Worm (Caenorhabditis elegans) whole organism, L1 larva: ENCODE data around the gene C04C11.25.

Source experiments
- C16A3.4 ChIP-seq: fragments of 150-350 bp; optimal IDR thresholded peaks from 2 replicates; lab custom pipeline; 2014; ENCODE audit warnings: missing biosample characterization, missing genetic modification characterization
- F16B12.6 ChIP-seq: fragments of 150-350 bp; optimal IDR thresholded peaks from 2 replicates; lab custom pipeline; 2014; ENCODE audit warnings: missing biosample characterization, missing genetic modification characterization
- Y116A8C.19 ChIP-seq: sonication (generic microtip); optimal IDR thresholded peaks from 2 replicates; lab custom pipeline; 2016; ENCODE audit warnings: missing compliant biosample characterization, missing genetic modification characterization, borderline replicate concordance
- alr-1 ChIP-seq: fragments of 200-800 bp; sonication (Bioruptor generic); optimal IDR thresholded peaks from 2 replicates; lab custom pipeline; 2018; ENCODE audit warnings: borderline replicate concordance, mild to moderate bottlenecking, missing genetic modification characterization, missing compliant biosample characterization
- aly-2 ChIP-seq: fragments of 150-350 bp; optimal IDR thresholded peaks from 2 replicates; lab custom pipeline; 2014; ENCODE audit warnings: missing biosample characterization, missing genetic modification characterization
- blmp-1 ChIP-seq: fragments of 150-350 bp; optimal IDR thresholded peaks from 2 replicates; lab custom pipeline; 2014; ENCODE audit warnings: missing biosample characterization, missing genetic modification characterization
- ceh-82 ChIP-seq, 3 experiments: fragments of 150-350 bp in 1 of 3; sonication (generic microtip) in 2 of 3; optimal IDR thresholded peaks; 2 replicates each; lab custom pipeline; 2014 to 2017; ENCODE audit warnings: missing biosample characterization in 3 of 3, missing genetic modification characterization in 3 of 3
- dpl-1 ChIP-seq, 3 experiments: fragments of 150-350 bp in 2 of 3; sonication (generic microtip) in 1 of 3; optimal IDR thresholded peaks; 2 replicates each; lab custom pipeline; 2014 to 2017; ENCODE audit warnings: missing biosample characterization in 3 of 3, missing genetic modification characterization in 3 of 3, missing genetic modification reagents in 3 of 3
- dsc-1 ChIP-seq: sonication (generic microtip); optimal IDR thresholded peaks from 2 replicates; lab custom pipeline; 2016; ENCODE audit warnings: mild to moderate bottlenecking, missing genetic modification characterization, missing compliant biosample characterization
- elt-2 ChIP-seq: sonication (generic microtip); optimal IDR thresholded peaks from 2 replicates; lab custom pipeline; 2016; ENCODE audit warnings: missing genetic modification characterization, mild to moderate bottlenecking, inconsistent platforms, missing compliant biosample characterization, missing genetic modification reagents
- elt-3 ChIP-seq, 6 experiments: fragments of 150-350 bp in 1 of 6; sonication (generic microtip); optimal IDR thresholded peaks; 2 replicates each; lab custom pipeline; 2017 to 2018; ENCODE audit warnings: missing biosample characterization in 6 of 6, missing genetic modification characterization in 6 of 6, inconsistent platforms in 1 of 6
- fkh-10 ChIP-seq: sonication (generic microtip); optimal IDR thresholded peaks from 2 replicates; lab custom pipeline; 2017; ENCODE audit warnings: missing biosample characterization, missing genetic modification reagents, missing genetic modification characterization
- fos-1 ChIP-seq: fragments of 150-350 bp; optimal IDR thresholded peaks from 2 replicates; lab custom pipeline; 2014; ENCODE audit warnings: missing biosample characterization, missing genetic modification characterization
- grh-1 ChIP-seq: fragments of 200-800 bp; sonication (Bioruptor generic); IDR thresholded peaks from 2 replicates; pipeline ENCODE4 v1.3.6; 2022; ENCODE audit warnings: missing genetic modification reagents, missing genetic modification characterization, missing compliant biosample characterization
- hlh-17 ChIP-seq: fragments of 200-800 bp; sonication (Bioruptor generic); optimal IDR thresholded peaks from 2 replicates; lab custom pipeline; 2018; ENCODE audit warnings: missing genetic modification characterization, mild to moderate bottlenecking, missing compliant biosample characterization, moderate library complexity, borderline replicate concordance
- irx-1 ChIP-seq: sonication (generic microtip); optimal IDR thresholded peaks from 2 replicates; lab custom pipeline; 2016; ENCODE audit warnings: missing genetic modification characterization, missing compliant biosample characterization
- jun-1 ChIP-seq: fragments of 150-350 bp; optimal IDR thresholded peaks from 2 replicates; lab custom pipeline; 2014; ENCODE audit warnings: missing biosample characterization, missing genetic modification reagents, missing genetic modification characterization
- lin-13 ChIP-seq: fragments of 150-350 bp; optimal IDR thresholded peaks from 2 replicates; lab custom pipeline; 2014; ENCODE audit warnings: missing biosample characterization, missing genetic modification reagents, missing genetic modification characterization
- lin-14 ChIP-seq: fragments of 200-800 bp; sonication (Bioruptor generic); optimal IDR thresholded peaks from 2 replicates; lab custom pipeline; 2018; ENCODE audit warnings: mild to moderate bottlenecking, missing genetic modification characterization, moderate library complexity, missing compliant biosample characterization
- lin-35 ChIP-seq, 2 experiments: fragments of 150-350 bp; optimal IDR thresholded peaks; 2 replicates each; lab custom pipeline; 2014; ENCODE audit warnings: missing biosample characterization in 2 of 2, missing genetic modification characterization in 2 of 2, missing genetic modification reagents in 2 of 2
- lin-39 ChIP-seq: fragments of 150-350 bp; optimal IDR thresholded peaks from 2 replicates; lab custom pipeline; 2014; ENCODE audit warnings: missing biosample characterization, missing genetic modification reagents, missing genetic modification characterization
- lsy-2 ChIP-seq, 2 experiments: fragments of 150-350 bp; optimal IDR thresholded peaks; 2 replicates each; lab custom pipeline; 2014; ENCODE audit warnings: missing biosample characterization in 2 of 2, missing genetic modification characterization in 2 of 2
- mab-9 ChIP-seq: fragments of 200-800 bp; sonication (Bioruptor generic); IDR thresholded peaks from 2 replicates; pipeline ENCODE4 v1.3.6; 2022; ENCODE audit warnings: missing genetic modification reagents, missing genetic modification characterization, missing compliant biosample characterization
- mdl-1 ChIP-seq, 2 experiments: fragments of 150-350 bp; optimal IDR thresholded peaks; 2 replicates each; lab custom pipeline; 2014 to 2017; ENCODE audit warnings: missing biosample characterization in 2 of 2, missing genetic modification characterization in 2 of 2, inconsistent platforms in 1 of 2
- mef-2 ChIP-seq: fragments of 150-350 bp; optimal IDR thresholded peaks from 2 replicates; lab custom pipeline; 2014; ENCODE audit warnings: missing biosample characterization, missing genetic modification characterization
- nhr-11 ChIP-seq: fragments of 150-350 bp; optimal IDR thresholded peaks from 2 replicates; lab custom pipeline; 2014; ENCODE audit warnings: missing biosample characterization, missing genetic modification characterization
- nhr-12 ChIP-seq: sonication (generic microtip); optimal IDR thresholded peaks from 2 replicates; lab custom pipeline; 2017; ENCODE audit warnings: missing biosample characterization, missing genetic modification characterization
- nhr-19 ChIP-seq: fragments of 200-800 bp; sonication (Bioruptor generic); conservative IDR thresholded peaks from 2 replicates; pipeline ENCODE4 v1.3.6; 2022; ENCODE audit warnings: missing genetic modification characterization, missing compliant biosample characterization
- nhr-20 ChIP-seq: sonication (generic microtip); optimal IDR thresholded peaks from 2 replicates; lab custom pipeline; 2016; ENCODE audit warnings: mild to moderate bottlenecking, missing genetic modification characterization, missing compliant biosample characterization
- nhr-28 ChIP-seq: fragments of 150-350 bp; optimal IDR thresholded peaks from 2 replicates; lab custom pipeline; 2014; ENCODE audit warnings: missing biosample characterization, missing genetic modification characterization
- nhr-47 ChIP-seq: sonication (generic microtip); optimal IDR thresholded peaks from 2 replicates; lab custom pipeline; 2016; ENCODE audit warnings: mild to moderate bottlenecking, missing genetic modification characterization, moderate library complexity, missing compliant biosample characterization
- nhr-71 ChIP-seq: sonication (generic microtip); optimal IDR thresholded peaks from 2 replicates; lab custom pipeline; 2016; ENCODE audit warnings: mild to moderate bottlenecking, missing genetic modification characterization, moderate library complexity, missing compliant biosample characterization
- nhr-84 ChIP-seq: sonication (generic microtip); optimal IDR thresholded peaks from 2 replicates; lab custom pipeline; 2017; ENCODE audit warnings: missing biosample characterization, missing genetic modification characterization
- nhr-85 ChIP-seq: sonication (generic microtip); peaks from one replicate; lab custom pipeline; 2016; ENCODE audit warnings: missing genetic modification characterization, inconsistent platforms, missing compliant biosample characterization
- nhr-90 ChIP-seq: sonication (generic microtip); optimal IDR thresholded peaks from 2 replicates; lab custom pipeline; 2016; ENCODE audit warnings: mild to moderate bottlenecking, missing genetic modification characterization, missing compliant biosample characterization; ENCODE audit not compliant: poor library complexity
- pag-3 ChIP-seq: sonication (generic microtip); optimal IDR thresholded peaks from 2 replicates; lab custom pipeline; 2017; ENCODE audit warnings: missing genetic modification characterization, mild to moderate bottlenecking, missing compliant biosample characterization, antibody characterized with exemption, borderline replicate concordance; ENCODE audit not compliant: insufficient read depth
- pax-3 ChIP-seq: fragments of 200-800 bp; sonication (Bioruptor generic); optimal IDR thresholded peaks from 2 replicates; lab custom pipeline; 2018; ENCODE audit warnings: mild to moderate bottlenecking, missing genetic modification characterization, moderate library complexity, missing compliant biosample characterization
- rnt-1 ChIP-seq: sonication (generic microtip); optimal IDR thresholded peaks from 2 replicates; lab custom pipeline; 2016; ENCODE audit warnings: mild to moderate bottlenecking, missing genetic modification characterization, moderate library complexity, missing compliant biosample characterization
- skn-1 ChIP-seq: fragments of 150-350 bp; optimal IDR thresholded peaks from 2 replicates; lab custom pipeline; 2014; ENCODE audit warnings: missing biosample characterization, missing genetic modification characterization
- snu-23 ChIP-seq: sonication (generic microtip); optimal IDR thresholded peaks from 2 replicates; lab custom pipeline; 2016; ENCODE audit warnings: missing genetic modification characterization, missing compliant biosample characterization
- swsn-7 ChIP-seq: sonication (generic microtip); optimal IDR thresholded peaks from 2 replicates; lab custom pipeline; 2016; ENCODE audit warnings: missing genetic modification characterization, missing compliant biosample characterization
- tbx-2 ChIP-seq: sonication (generic microtip); optimal IDR thresholded peaks from 2 replicates; lab custom pipeline; 2016; ENCODE audit warnings: missing genetic modification characterization, missing compliant biosample characterization
- unc-130 ChIP-seq: fragments of 150-350 bp; optimal IDR thresholded peaks from 2 replicates; lab custom pipeline; 2017; ENCODE audit warnings: missing biosample characterization, missing genetic modification characterization, inconsistent platforms
- vab-15 ChIP-seq: sonication (generic microtip); optimal IDR thresholded peaks from 2 replicates; lab custom pipeline; 2017; ENCODE audit warnings: missing genotype, mild to moderate bottlenecking, missing genetic modification characterization, missing compliant biosample characterization
- zip-4 ChIP-seq: fragments of 200-800 bp; sonication (Bioruptor generic); optimal IDR thresholded peaks from 2 replicates; lab custom pipeline; 2018; ENCODE audit warnings: mild to moderate bottlenecking, missing genetic modification characterization, moderate library complexity, missing compliant biosample characterization
- ztf-11 ChIP-seq, 2 experiments: sonication (generic microtip); optimal IDR thresholded peaks; 2 replicates each; lab custom pipeline; 2016 to 2017; ENCODE audit warnings: missing genetic modification characterization in 2 of 2, missing biosample characterization in 1 of 2, missing compliant biosample characterization in 1 of 2
- ztf-4 ChIP-seq: fragments of 150-350 bp; optimal IDR thresholded peaks from 2 replicates; lab custom pipeline; 2014; ENCODE audit warnings: missing biosample characterization, missing genetic modification characterization

The C04C11.25 gene

DNA sequence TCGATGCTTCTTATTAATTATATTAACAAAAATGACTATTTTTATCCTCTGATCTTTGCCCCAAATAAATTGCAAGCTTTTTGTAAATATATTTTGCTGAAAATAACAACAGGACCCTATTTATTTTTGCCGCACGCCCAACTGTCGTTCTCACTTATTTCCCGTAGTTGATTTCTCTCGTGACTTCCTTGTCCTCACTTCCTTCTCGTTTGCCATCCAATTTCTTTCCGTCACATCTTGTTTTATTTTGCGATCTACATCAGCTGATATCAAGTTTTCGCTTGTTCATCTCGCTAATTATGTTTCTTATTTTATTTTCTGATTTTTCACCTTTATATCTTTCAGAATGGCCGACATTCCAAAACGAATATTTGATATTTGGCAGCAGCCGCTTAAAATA, 40.0 kb downstream of the C04C11.25 start, which contains the start of gene F48F7.5:
Gene F48F7.5, plus strand, starts transcription at position 340 of the 400 bp plus-strand sequence.
- peak; percentile 28 for TF ChIP-seq nhr-47 (tag; lab: Kevin White, UChicago)
- TF ChIP-seq ztf-4 (tag; lab: Kevin White, UChicago) = peak; percentile 44
- TF ChIP-seq lin-35 (GFP tag; optimal IDR thresholded peaks at IDR 0.05; lab: Kevin White, UChicago) = peak; percentile 9 to 45
- peak; percentile 13 for TF ChIP-seq irx-1
- TF ChIP-seq dsc-1 = peak; percentile 27
- TF ChIP-seq lin-39 (tag; lab: Kevin White, UChicago) = no peak
- peak; percentile 19 to 29 for TF ChIP-seq lsy-2 (tag; optimal IDR thresholded peaks at IDR 0.05; lab: Kevin White, UChicago)
- TF ChIP-seq fkh-10 (GFP tag; lab: Kevin White, UChicago) = no peak
- TF ChIP-seq ceh-82 (tag; optimal IDR thresholded peaks at IDR 0.05; lab: Kevin White, UChicago) = no peak
- peak; percentile 72 for TF ChIP-seq snu-23 (GFP tag; lab: Kevin White, UChicago)
- TF ChIP-seq nhr-71 (tag; lab: Kevin White, UChicago) = peak; percentile 82
- no peak for TF ChIP-seq grh-1 (GFP tag; lab: Robert Waterston, UW)
- peak in 2 of 6 experiments; percentile 60 to 75 for TF ChIP-seq elt-3 (tag; optimal IDR thresholded peaks at IDR 0.05; lab: Kevin White, UChicago)
- peak; percentile 96 for TF ChIP-seq pag-3 (tag; lab: Kevin White, UChicago)
- peak; percentile 38 for TF ChIP-seq vab-15 (tag; lab: Kevin White, UChicago)
- TF ChIP-seq nhr-84 = no peak
- peak; percentile 31 for TF ChIP-seq mef-2
- peak; percentile 64 for TF ChIP-seq tbx-2
- TF ChIP-seq nhr-20 (tag; lab: Kevin White, UChicago) = peak; percentile 81
- TF ChIP-seq nhr-85 (tag; lab: Kevin White, UChicago) = peak; percentile 90
- TF ChIP-seq F16B12.6 (tag; lab: Kevin White, UChicago) = no peak
- TF ChIP-seq C16A3.4 = peak; percentile 32
- TF ChIP-seq skn-1 (tag; lab: Kevin White, UChicago) = peak; percentile 7
- TF ChIP-seq nhr-19 (GFP tag; lab: Robert Waterston, UW) = peak; percentile 50
- no peak for TF ChIP-seq hlh-17 (GFP tag; lab: Kevin White, UChicago)
- TF ChIP-seq rnt-1 (tag; lab: Kevin White, UChicago) = peak; percentile 50
- TF ChIP-seq unc-130 (tag; lab: Kevin White, UChicago) = peak; percentile 70
- no peak for TF ChIP-seq nhr-11 (tag; lab: Kevin White, UChicago)
- TF ChIP-seq mdl-1 (tag; optimal IDR thresholded peaks at IDR 0.05; lab: Kevin White, UChicago) = peak in 1 of 2 experiments; percentile 56
- no peak for TF ChIP-seq alr-1 (tag; lab: Kevin White, UChicago)
- TF ChIP-seq blmp-1 (tag; lab: Kevin White, UChicago) = peak; percentile 97
- TF ChIP-seq swsn-7 (tag; lab: Kevin White, UChicago) = peak; percentile 37
- peak; percentile 92 for TF ChIP-seq lin-14 (GFP tag; lab: Kevin White, UChicago)

DNA sequence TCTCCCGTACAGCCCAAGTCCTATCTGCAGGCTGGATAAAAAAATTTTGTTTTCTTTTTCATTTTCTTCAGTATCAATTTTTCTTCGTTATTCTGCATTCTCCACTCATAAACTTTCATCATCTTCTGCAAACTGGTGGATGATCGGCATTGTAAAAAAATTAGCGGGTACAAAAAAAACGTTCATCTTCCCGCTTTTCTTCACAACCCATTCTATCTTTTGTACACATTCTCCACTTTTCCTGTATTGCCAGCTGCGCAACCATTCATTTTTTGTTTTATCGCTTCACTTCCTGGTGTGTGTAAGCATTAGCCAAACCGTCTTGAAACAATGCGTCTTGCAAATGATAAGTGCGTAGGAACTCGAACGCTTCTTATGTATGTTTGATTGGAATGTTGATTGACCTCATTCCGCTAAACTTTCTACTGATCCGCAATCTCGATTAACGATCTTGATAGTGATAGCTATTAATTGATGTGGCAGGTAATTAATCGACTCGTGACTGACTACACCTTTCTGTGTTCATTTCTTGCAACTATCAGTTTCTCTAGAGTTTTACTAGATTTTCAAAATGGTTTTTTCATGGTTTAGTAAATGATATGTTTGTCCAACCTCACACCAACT, 40.7 kb downstream of the C04C11.25 start:
- no peak for TF ChIP-seq zip-4 (GFP tag; lab: Kevin White, UChicago)
- TF ChIP-seq nhr-90 (tag; lab: Kevin White, UChicago) = peak; percentile 19
- no peak for TF ChIP-seq pax-3
- peak; percentile 37 for TF ChIP-seq snu-23 (GFP tag; lab: Kevin White, UChicago)
- TF ChIP-seq nhr-28 (tag; lab: Kevin White, UChicago) = no peak
- no peak for TF ChIP-seq nhr-12 (tag; lab: Kevin White, UChicago)
- peak; percentile 96 for TF ChIP-seq blmp-1 (tag; lab: Kevin White, UChicago)
- no peak for TF ChIP-seq lin-13
- TF ChIP-seq ztf-11 (tag; optimal IDR thresholded peaks at IDR 0.05; lab: Kevin White, UChicago) = no peak
- TF ChIP-seq jun-1 = no peak
- TF ChIP-seq grh-1 (GFP tag; lab: Robert Waterston, UW) = no peak
- peak; percentile 65 for TF ChIP-seq nhr-20 (tag; lab: Kevin White, UChicago)
- TF ChIP-seq lin-39 (tag; lab: Kevin White, UChicago) = peak; percentile 16
- no peak for TF ChIP-seq aly-2 (tag; lab: Kevin White, UChicago)
- TF ChIP-seq lsy-2 (tag; optimal IDR thresholded peaks at IDR 0.05; lab: Kevin White, UChicago) = peak; percentile 16 to 28
- peak; percentile 10; the same call in 1 of the 2 replicates for TF ChIP-seq nhr-19 (GFP tag; lab: Robert Waterston, UW)
- TF ChIP-seq elt-2 (tag; lab: Kevin White, UChicago) = no peak
- no peak for TF ChIP-seq dpl-1 (GFP tag; optimal IDR thresholded peaks at IDR 0.05; lab: Kevin White, UChicago)
- no peak for TF ChIP-seq fos-1 (tag; lab: Kevin White, UChicago)
- TF ChIP-seq nhr-71 (tag; lab: Kevin White, UChicago) = peak; percentile 35
- TF ChIP-seq mab-9 (GFP tag; lab: Robert Waterston, UW) = no peak
- no peak for TF ChIP-seq Y116A8C.19 (tag; lab: Kevin White, UChicago)
- TF ChIP-seq rnt-1 (tag; lab: Kevin White, UChicago) = peak; percentile 49
- peak; percentile 1 for TF ChIP-seq unc-130 (tag; lab: Kevin White, UChicago)
- no peak for TF ChIP-seq mdl-1 (tag; optimal IDR thresholded peaks at IDR 0.05; lab: Kevin White, UChicago)
- peak; percentile 58 for TF ChIP-seq lin-14 (GFP tag; lab: Kevin White, UChicago)
